Worm (Caenorhabditis elegans) whole organism, early embryonic: ENCODE data around the gene oac-29.

ENCODE experiments used
- B0310.2 ChIP-seq: sonication (generic microtip); optimal IDR thresholded peaks from 2 replicates; lab custom pipeline; 2016; ENCODE audit warnings: mild to moderate bottlenecking, missing genetic modification characterization, missing compliant biosample characterization
- F13C5.2 ChIP-seq: sonication (generic microtip); optimal IDR thresholded peaks from 2 replicates; lab custom pipeline; 2017; ENCODE audit warnings: mild to moderate bottlenecking, missing genetic modification characterization, inconsistent platforms, missing compliant biosample characterization
- aly-1 ChIP-seq: sonication (generic microtip); optimal IDR thresholded peaks from 2 replicates; lab custom pipeline; 2016; ENCODE audit warnings: missing genetic modification characterization, missing compliant biosample characterization
- ama-1 ChIP-seq: fragments of 150-350 bp; optimal IDR thresholded peaks from 2 replicates; lab custom pipeline; 2014
- ceh-13 ChIP-seq: fragments of 200-800 bp; sonication (Bioruptor generic); optimal IDR thresholded peaks from 2 replicates; lab custom pipeline; 2018; ENCODE audit warnings: mild to moderate bottlenecking, missing genetic modification characterization, missing compliant biosample characterization
- ets-7 ChIP-seq: sonication (generic microtip); optimal IDR thresholded peaks from 2 replicates; lab custom pipeline; 2016; ENCODE audit warnings: missing genotype, missing genetic modification characterization, missing compliant biosample characterization
- flt-1 ChIP-seq: fragments of 200-800 bp; sonication (Bioruptor generic); IDR thresholded peaks from 2 replicates; pipeline ENCODE4 v1.3.6; 2022; ENCODE audit warnings: missing genetic modification characterization, missing compliant biosample characterization
- hmbx-1 ChIP-seq: sonication (generic microtip); optimal IDR thresholded peaks from 2 replicates; lab custom pipeline; 2016; ENCODE audit warnings: mild to moderate bottlenecking, missing genetic modification characterization, missing compliant biosample characterization
- hmg-4 ChIP-seq: fragments of 200-800 bp; sonication (Bioruptor generic); optimal IDR thresholded peaks from 2 replicates; lab custom pipeline; 2018; ENCODE audit warnings: mild to moderate bottlenecking, missing genetic modification characterization, missing compliant biosample characterization
- hnd-1 ChIP-seq: sonication (generic microtip); optimal IDR thresholded peaks from 2 replicates; lab custom pipeline; 2016; ENCODE audit warnings: missing genetic modification characterization, missing compliant biosample characterization
- pes-1 ChIP-seq: fragments of 200-800 bp; sonication (Bioruptor generic); IDR thresholded peaks from 2 replicates; pipeline ENCODE4 v1.3.6; 2022; ENCODE audit warnings: missing genetic modification reagents, missing genetic modification characterization, missing compliant biosample characterization
- tbx-11 ChIP-seq: fragments of 200-800 bp; sonication (Bioruptor generic); IDR thresholded peaks from 2 replicates; pipeline ENCODE4 v1.3.6; 2022; ENCODE audit warnings: missing genetic modification characterization, missing compliant biosample characterization
- tra-4 ChIP-seq: sonication (generic microtip); optimal IDR thresholded peaks from 2 replicates; lab custom pipeline; 2017; ENCODE audit warnings: missing genetic modification characterization, missing compliant biosample characterization

The oac-29 gene

DNA sequence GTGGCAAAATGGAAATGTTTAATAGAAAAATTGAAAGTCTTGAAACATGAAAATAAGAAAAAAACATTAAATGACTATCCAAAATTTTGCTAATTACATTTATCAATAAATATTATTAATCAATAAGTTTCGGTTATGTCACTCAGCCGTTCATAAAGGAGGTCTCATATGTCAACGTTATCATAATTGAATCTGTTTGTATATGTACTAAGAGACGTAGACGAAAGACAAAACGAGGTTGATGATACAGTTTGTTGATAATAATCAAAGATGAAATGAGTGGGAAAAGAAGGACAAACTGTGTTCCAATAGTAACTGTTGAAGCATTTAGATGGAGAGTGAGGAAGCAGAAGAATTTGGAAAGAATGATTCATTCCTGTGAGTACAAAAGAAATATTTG is 48.6 kb downstream of the oac-29 start:
- no peak for TF ChIP-seq pes-1 (GFP tag; lab: Robert Waterston, UW)
- no peak for TF ChIP-seq tbx-11 (GFP tag; lab: Robert Waterston, UW)
- no peak for TF ChIP-seq ceh-13 (GFP tag; lab: Kevin White, UChicago)
- TF ChIP-seq hmbx-1 (tag; lab: Kevin White, UChicago), result no peak
- no peak for TF ChIP-seq F13C5.2 (tag; lab: Kevin White, UChicago)
- no peak for TF ChIP-seq hmg-4 (GFP tag; lab: Kevin White, UChicago)
- no peak for TF ChIP-seq hnd-1 (tag; lab: Kevin White, UChicago)
- TF ChIP-seq aly-1 (tag; lab: Kevin White, UChicago), result no peak
- TF ChIP-seq flt-1 (GFP tag; lab: Robert Waterston, UW), result no peak
- TF ChIP-seq tra-4, result no peak
- no peak for TF ChIP-seq B0310.2 (tag; lab: Kevin White, UChicago)
- no peak for TF ChIP-seq ets-7 (tag; lab: Kevin White, UChicago)

DNA sequence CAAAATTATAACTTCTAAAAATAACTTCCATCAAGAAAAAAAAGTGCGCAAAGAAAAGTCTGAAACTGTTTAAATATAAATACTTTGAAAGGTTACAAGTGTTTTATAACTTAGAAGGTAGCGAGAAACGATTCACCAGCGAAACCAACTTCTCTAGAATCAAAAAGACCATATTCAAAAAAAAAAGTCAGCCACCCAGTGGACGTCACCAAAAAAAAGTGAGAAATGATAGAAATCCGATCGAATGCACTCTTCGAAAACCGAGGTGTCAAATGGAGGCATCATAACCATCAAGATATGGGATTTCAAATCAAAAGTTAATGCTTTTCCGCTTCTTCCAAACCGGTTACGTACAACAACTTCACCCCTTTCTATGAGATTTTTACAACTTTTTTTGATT is 49.0 kb downstream of the oac-29 start:
- TF ChIP-seq tra-4 (no peak), tbx-11 (GFP tag; lab: Robert Waterston, UW) (no peak), hnd-1 (tag; lab: Kevin White, UChicago) (no peak), pes-1 (GFP tag; lab: Robert Waterston, UW) (no peak), F13C5.2 (tag; lab: Kevin White, UChicago) (no peak), ama-1 (lab: Kevin White, UChicago) (no peak), ets-7 (tag; lab: Kevin White, UChicago) (no peak), hmg-4 (GFP tag; lab: Kevin White, UChicago) (no peak)
